Worm (Caenorhabditis elegans): ENCODE measurements around the gene Y94H6A.12.

Y94H6A.12 gene

DNA sequence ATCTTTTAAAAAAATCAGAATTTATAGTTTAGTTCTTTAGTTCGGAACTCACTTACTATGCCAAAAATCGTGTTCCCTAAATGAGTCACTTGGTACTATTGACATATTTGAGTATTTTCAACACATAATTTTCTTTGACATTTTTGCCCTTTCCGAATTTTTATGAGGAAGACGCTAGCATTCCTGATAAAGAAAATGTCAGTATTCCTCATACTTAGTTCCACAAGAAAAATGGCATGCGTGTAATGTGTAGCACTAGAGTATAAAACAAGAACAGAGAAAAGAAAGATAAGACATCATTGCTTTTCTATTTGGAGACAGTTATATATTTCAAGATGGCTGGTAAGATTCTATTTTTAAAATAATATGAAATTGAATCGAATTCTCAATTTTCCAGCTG, 17.1 kb upstream of the Y94H6A.12 start, which contains the start of gene Y94H6A.2:
Gene Y94H6A.2 (plus strand): TSS at position 336 of the 400 bp plus-strand sequence.
- peak; percentile 76 for TF ChIP-seq fos-1 (tag; optimal IDR thresholded peaks at IDR 0.05)
- TF ChIP-seq ceh-82 (tag; optimal IDR thresholded peaks at IDR 0.05): no peak

DNA sequence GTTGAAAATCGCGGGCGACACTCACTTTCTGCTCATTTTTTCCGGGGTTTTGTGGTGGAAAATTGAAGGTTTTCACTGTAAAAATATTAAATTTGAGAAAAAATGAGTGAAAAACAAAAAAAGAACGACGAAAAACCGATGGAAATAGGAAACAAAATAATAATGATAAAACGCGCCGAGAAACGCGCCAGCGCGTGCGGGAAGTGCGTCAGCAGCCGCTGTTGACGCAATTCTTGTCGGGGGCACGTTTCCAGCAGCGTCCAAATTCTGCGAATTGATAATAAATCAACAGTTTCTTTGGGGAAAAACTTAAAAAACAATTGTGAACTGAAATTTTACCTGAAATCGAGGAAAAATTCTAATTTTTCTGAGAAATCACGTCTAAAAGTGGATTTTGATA, 12.9 kb upstream of the Y94H6A.12 start, which contains the start of gene ubxn-2:
Gene ubxn-2 (minus strand): TSS at position 36 of the 400 bp plus-strand sequence.
- no peak for TF ChIP-seq nhr-6 (tag; optimal IDR thresholded peaks at IDR 0.05)
- TF ChIP-seq R02D3.7 (tag; optimal IDR thresholded peaks at IDR 0.05): no peak
- no peak for TF ChIP-seq ztf-4 (tag; optimal IDR thresholded peaks at IDR 0.05)
- no peak for TF ChIP-seq elt-1 (tag; optimal IDR thresholded peaks at IDR 0.05)
- TF ChIP-seq ztf-11 (tag; optimal IDR thresholded peaks at IDR 0.05): no peak
- TF ChIP-seq F13H6.1 (tag; optimal IDR thresholded peaks at IDR 0.05): peak; percentile 78
- peak; percentile 44 for TF ChIP-seq nhr-21 (tag; optimal IDR thresholded peaks at IDR 0.05)
- no peak for TF ChIP-seq nhr-77 (tag; optimal IDR thresholded peaks at IDR 0.05)
- TF ChIP-seq ceh-16 (tag; optimal IDR thresholded peaks at IDR 0.05): peak; percentile 22
- no peak for TF ChIP-seq mbf-1 (tag; optimal IDR thresholded peaks at IDR 0.05)
- peak; percentile 75 for TF ChIP-seq sma-3 (GFP tag; optimal IDR thresholded peaks at IDR 0.05)
- peak; percentile 44 for TF ChIP-seq sem-4 (tag; optimal IDR thresholded peaks at IDR 0.05)
- TF ChIP-seq egl-27 (tag; optimal IDR thresholded peaks at IDR 0.05): no peak
- no peak for TF ChIP-seq aly-2 (tag; optimal IDR thresholded peaks at IDR 0.05)
- TF ChIP-seq Y55F3AM.14 (GFP tag; optimal IDR thresholded peaks at IDR 0.05): no peak
- TF ChIP-seq C34F6.9 (tag; optimal IDR thresholded peaks at IDR 0.05): peak; percentile 79
- TF ChIP-seq skn-1 (tag; optimal IDR thresholded peaks at IDR 0.05): no peak
- no peak for TF ChIP-seq ama-1 (optimal IDR thresholded peaks at IDR 0.05)
- TF ChIP-seq ceh-82 (tag; optimal IDR thresholded peaks at IDR 0.05): peak; percentile 10
- TF ChIP-seq alr-1 (tag; optimal IDR thresholded peaks at IDR 0.05): no peak
- no peak for TF ChIP-seq nhr-11 (tag; optimal IDR thresholded peaks at IDR 0.05)
- peak; percentile 88 for TF ChIP-seq lin-13 (GFP tag; optimal IDR thresholded peaks at IDR 0.05)
- TF ChIP-seq nhr-129 (tag; optimal IDR thresholded peaks at IDR 0.05): peak; percentile 46
- TF ChIP-seq zag-1 (tag; optimal IDR thresholded peaks at IDR 0.05): peak; percentile 9
- TF ChIP-seq blmp-1 (tag; optimal IDR thresholded peaks at IDR 0.05; ENCODE audit: insufficient read depth): no peak
- TF ChIP-seq lin-39 (tag; optimal IDR thresholded peaks at IDR 0.05): no peak
- no peak for TF ChIP-seq ZK546.5 (tag; optimal IDR thresholded peaks at IDR 0.05)
- TF ChIP-seq nhr-237 (tag; optimal IDR thresholded peaks at IDR 0.05): no peak
- no peak for TF ChIP-seq ztf-1 (GFP tag; conservative IDR thresholded peaks at IDR 0.05)
- peak; percentile 87 for TF ChIP-seq gmeb-1 (tag; optimal IDR thresholded peaks at IDR 0.05)
- peak; percentile 5 for TF ChIP-seq nhr-10 (tag; optimal IDR thresholded peaks at IDR 0.05)
- TF ChIP-seq unc-39 (tag; optimal IDR thresholded peaks at IDR 0.05): no peak
- TF ChIP-seq lin-11 (tag; optimal IDR thresholded peaks at IDR 0.05): peak; percentile 61
- TF ChIP-seq nhr-23 (tag; optimal IDR thresholded peaks at IDR 0.05): no peak
- TF ChIP-seq peb-1 (tag; optimal IDR thresholded peaks at IDR 0.05): no peak
- TF ChIP-seq elt-3 (tag; optimal IDR thresholded peaks at IDR 0.05): no peak
- TF ChIP-seq mdl-1 (tag; optimal IDR thresholded peaks at IDR 0.05): peak in 1 of 2 experiments; percentile 25
- no peak for TF ChIP-seq dmd-4 (tag; optimal IDR thresholded peaks at IDR 0.05)
- TF ChIP-seq fos-1 (tag; optimal IDR thresholded peaks at IDR 0.05): peak; percentile 31
- peak; percentile 82 to 90 for TF ChIP-seq lsy-2 (tag; optimal IDR thresholded peaks at IDR 0.05)
- peak; percentile 59 for TF ChIP-seq crh-2 (tag; optimal IDR thresholded peaks at IDR 0.05)
- no peak for TF ChIP-seq sma-9 (GFP tag; optimal IDR thresholded peaks at IDR 0.05)
- TF ChIP-seq sma-9 (tag; optimal IDR thresholded peaks at IDR 0.05): no peak
- TF ChIP-seq mab-5 (tag; optimal IDR thresholded peaks at IDR 0.05): peak; percentile 33
- peak; percentile 12 for TF ChIP-seq snpc-4 (tag; optimal IDR thresholded peaks at IDR 0.05)
- no peak for TF ChIP-seq nhr-12 (tag; optimal IDR thresholded peaks at IDR 0.05)
- TF ChIP-seq unc-55 (GFP tag; optimal IDR thresholded peaks at IDR 0.05): peak; percentile 85
- no peak for TF ChIP-seq unc-62 (GFP tag; optimal IDR thresholded peaks at IDR 0.05)
- peak; percentile 74 for TF ChIP-seq nhr-25 (tag; optimal IDR thresholded peaks at IDR 0.05)

All from whole organism, L2 larva.